Fruit fly (Drosophila melanogaster): Measurements from ENCODE around the gene Sgs8.

DNA sequence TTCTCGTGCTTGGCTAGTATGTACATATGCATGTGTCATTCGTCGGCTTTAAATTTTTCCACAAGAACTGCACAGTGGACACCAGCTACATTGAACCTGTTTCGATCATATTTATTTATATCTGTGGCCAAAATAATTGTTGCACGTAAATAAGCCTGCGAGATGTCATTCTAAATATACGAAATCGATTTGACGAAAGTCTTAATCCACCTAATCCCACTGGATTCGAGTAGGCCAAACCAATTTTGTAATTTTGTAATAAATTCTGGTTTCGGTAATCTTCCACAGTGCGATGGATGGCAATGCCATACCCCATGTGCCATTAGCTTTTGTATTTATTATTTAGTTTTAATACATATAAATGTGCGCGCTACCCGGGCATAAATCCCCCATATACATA is 33.8 kb upstream of the Sgs8 start:
- no peak for TF ChIP-seq CG30403 (GFP tag; optimal IDR thresholded peaks at IDR 0.05)
- no peak for TF ChIP-seq Dip3 (GFP tag; optimal IDR thresholded peaks at IDR 0.05)
- TF ChIP-seq gro (GFP tag; optimal IDR thresholded peaks at IDR 0.05), result no peak
- TF ChIP-seq Dfd (GFP tag; optimal IDR thresholded peaks at IDR 0.05), result no peak
- no peak for TF ChIP-seq danr (GFP tag; IDR thresholded peaks at IDR 0.05)
- no peak for TF ChIP-seq CG12391 (tag; optimal IDR thresholded peaks at IDR 0.05)
- no peak for TF ChIP-seq stc (GFP tag; IDR thresholded peaks at IDR 0.05)
- no peak for TF ChIP-seq CG1832 (GFP tag; optimal IDR thresholded peaks at IDR 0.05)
- no peak for TF ChIP-seq Atf3 (GFP tag; optimal IDR thresholded peaks at IDR 0.05)
- TF ChIP-seq CG31388 (GFP tag; optimal IDR thresholded peaks at IDR 0.05), result no peak
- TF ChIP-seq HHEX (GFP tag; optimal IDR thresholded peaks at IDR 0.05), result no peak
- no peak for TF ChIP-seq chif (GFP tag; optimal IDR thresholded peaks at IDR 0.05)
